Fruit fly (Drosophila melanogaster): ENCODE results near the gene PolE1.

dm6 chr3R:23402508-23402907 lies 54.6 kb downstream of the PolE1 start, which contains the start of gene Ir94d:
- no peak for TF ChIP-seq kay (GFP tag; optimal IDR thresholded peaks at IDR 0.05)
- TF ChIP-seq Hr39 (optimal IDR thresholded peaks at IDR 0.05), result no peak
